Worm (Caenorhabditis elegans) whole organism, late embryonic: Measurements from ENCODE around the gene F21D9.1.

Experiments
- C38D4.7 ChIP-seq: fragments of 200-800 bp; sonication (Bioruptor generic); optimal IDR thresholded peaks from 2 replicates; lab custom pipeline; 2018; ENCODE audit warnings: mild to moderate bottlenecking, missing genetic modification characterization, moderate library complexity, missing compliant biosample characterization
- K02D7.2 ChIP-seq: sonication (generic microtip); optimal IDR thresholded peaks from 2 replicates; lab custom pipeline; 2017; ENCODE audit warnings: mild to moderate bottlenecking, missing genetic modification characterization, missing compliant biosample characterization
- ceh-18 ChIP-seq: sonication (generic microtip); optimal IDR thresholded peaks from 2 replicates; lab custom pipeline; 2016; ENCODE audit warnings: missing genetic modification characterization, missing compliant biosample characterization
- ceh-24 ChIP-seq: sonication (generic microtip); optimal IDR thresholded peaks from 2 replicates; lab custom pipeline; 2016; ENCODE audit warnings: mild to moderate bottlenecking, missing genetic modification characterization, missing compliant biosample characterization
- ceh-30 ChIP-seq: fragments of 150-350 bp; optimal IDR thresholded peaks from 2 replicates; lab custom pipeline; 2014; ENCODE audit warnings: missing biosample characterization, missing genetic modification characterization
- ceh-45 ChIP-seq: fragments of 200-800 bp; sonication (Bioruptor generic); IDR thresholded peaks from 2 replicates; pipeline ENCODE4 v1.3.6; 2022; ENCODE audit warnings: missing genetic modification reagents, missing genetic modification characterization, missing compliant biosample characterization
- ceh-9 ChIP-seq: sonication (generic microtip); optimal IDR thresholded peaks from 2 replicates; lab custom pipeline; 2016; ENCODE audit warnings: mild to moderate bottlenecking, missing genetic modification characterization, inconsistent platforms, missing compliant biosample characterization
- che-1 ChIP-seq: sonication (generic microtip); optimal IDR thresholded peaks from 2 replicates; lab custom pipeline; 2016; ENCODE audit warnings: mild to moderate bottlenecking, missing genetic modification characterization, missing compliant biosample characterization
- dve-1 ChIP-seq: sonication (generic microtip); optimal IDR thresholded peaks from 2 replicates; lab custom pipeline; 2017; ENCODE audit warnings: antibody characterized with exemption, mild to moderate bottlenecking, missing genetic modification characterization, missing compliant biosample characterization
- elt-2 ChIP-seq: sonication (generic microtip); optimal IDR thresholded peaks from 2 replicates; lab custom pipeline; 2016; ENCODE audit warnings: missing genetic modification reagents, missing genetic modification characterization, missing compliant biosample characterization
- elt-4 ChIP-seq: sonication (generic microtip); optimal IDR thresholded peaks from 2 replicates; lab custom pipeline; 2016; ENCODE audit warnings: missing genetic modification characterization, missing compliant biosample characterization
- ets-4 ChIP-seq: sonication (generic microtip); optimal IDR thresholded peaks from 2 replicates; lab custom pipeline; 2016; ENCODE audit warnings: missing genetic modification characterization, missing compliant biosample characterization
- eyg-1 ChIP-seq: sonication (generic microtip); optimal IDR thresholded peaks from 2 replicates; lab custom pipeline; 2016; ENCODE audit warnings: missing genotype, missing genetic modification characterization, missing compliant biosample characterization
- fkh-10 ChIP-seq: fragments of 150-350 bp; optimal IDR thresholded peaks from 2 replicates; lab custom pipeline; 2014; ENCODE audit warnings: missing biosample characterization, missing genetic modification reagents, missing genetic modification characterization
- fkh-6 ChIP-seq: sonication (generic microtip); optimal IDR thresholded peaks from 2 replicates; lab custom pipeline; 2016; ENCODE audit warnings: missing genetic modification characterization, missing compliant biosample characterization
- gmeb-2 ChIP-seq: sonication (generic microtip); optimal IDR thresholded peaks from 2 replicates; lab custom pipeline; 2016; ENCODE audit warnings: missing genetic modification characterization, inconsistent platforms, missing compliant biosample characterization
- hlh-13 ChIP-seq: fragments of 200-800 bp; sonication (Bioruptor generic); optimal IDR thresholded peaks from 2 replicates; lab custom pipeline; 2018; ENCODE audit warnings: mild to moderate bottlenecking, missing genetic modification characterization, missing compliant biosample characterization
- hlh-30 ChIP-seq: sonication (generic microtip); optimal IDR thresholded peaks from 2 replicates; lab custom pipeline; 2017; ENCODE audit warnings: antibody characterized with exemption, missing genetic modification characterization, missing compliant biosample characterization; ENCODE audit not compliant: insufficient read depth
- lin-11 ChIP-seq: fragments of 200-800 bp; sonication (Bioruptor generic); optimal IDR thresholded peaks from 2 replicates; lab custom pipeline; 2018; ENCODE audit warnings: mild to moderate bottlenecking, missing genetic modification characterization, missing compliant biosample characterization
- mec-3 ChIP-seq: sonication (generic microtip); optimal IDR thresholded peaks from 2 replicates; lab custom pipeline; 2016; ENCODE audit warnings: borderline replicate concordance, missing genetic modification characterization, missing compliant biosample characterization
- nhr-11 ChIP-seq: fragments of 150-350 bp; optimal IDR thresholded peaks from 2 replicates; lab custom pipeline; 2014; ENCODE audit warnings: missing biosample characterization, missing genetic modification characterization
- nhr-232 ChIP-seq: sonication (generic microtip); optimal IDR thresholded peaks from 2 replicates; lab custom pipeline; 2016; ENCODE audit warnings: missing genetic modification characterization, missing compliant biosample characterization
- npax-4 ChIP-seq: sonication (generic microtip); optimal IDR thresholded peaks from 2 replicates; lab custom pipeline; 2016; ENCODE audit warnings: missing genetic modification characterization, missing compliant biosample characterization
- odd-2 ChIP-seq: sonication (generic microtip); optimal IDR thresholded peaks from 2 replicates; lab custom pipeline; 2017; ENCODE audit warnings: antibody characterized with exemption, mild to moderate bottlenecking, missing genetic modification characterization, missing compliant biosample characterization
- pag-3 ChIP-seq: sonication (generic microtip); optimal IDR thresholded peaks from 2 replicates; lab custom pipeline; 2016; ENCODE audit warnings: missing compliant biosample characterization, missing genetic modification characterization, borderline replicate concordance
- pha-2 ChIP-seq: sonication (generic microtip); optimal IDR thresholded peaks from 2 replicates; lab custom pipeline; 2017; ENCODE audit warnings: mild to moderate bottlenecking, missing genetic modification characterization, missing compliant biosample characterization
- pros-1 ChIP-seq: fragments of 150-350 bp; optimal IDR thresholded peaks from 2 replicates; lab custom pipeline; 2014; ENCODE audit warnings: missing biosample characterization, missing genetic modification reagents, missing genetic modification characterization
- sox-2 ChIP-seq: fragments of 200-800 bp; sonication (Bioruptor generic); IDR thresholded peaks from 2 replicates; pipeline ENCODE4 v1.3.6; 2022; ENCODE audit warnings: missing genetic modification reagents, missing genetic modification characterization, missing compliant biosample characterization
- sox-4 ChIP-seq: sonication (generic microtip); optimal IDR thresholded peaks from 2 replicates; lab custom pipeline; 2017; ENCODE audit warnings: mild to moderate bottlenecking, missing genetic modification characterization, inconsistent platforms, missing compliant biosample characterization
- syd-9 ChIP-seq: sonication (generic microtip); optimal IDR thresholded peaks from 2 replicates; lab custom pipeline; 2016; ENCODE audit warnings: mild to moderate bottlenecking, missing genetic modification characterization, moderate library complexity, missing compliant biosample characterization
- tbx-2 ChIP-seq: sonication (generic microtip); optimal IDR thresholded peaks from 2 replicates; lab custom pipeline; 2016; ENCODE audit warnings: missing genetic modification characterization, missing compliant biosample characterization
- unc-55 ChIP-seq: sonication (generic microtip); optimal IDR thresholded peaks from 2 replicates; lab custom pipeline; 2017; ENCODE audit warnings: missing biosample characterization, missing genetic modification reagents, missing genetic modification characterization
- ztf-16 ChIP-seq: sonication (generic microtip); optimal IDR thresholded peaks from 2 replicates; lab custom pipeline; 2017; ENCODE audit warnings: missing genetic modification characterization, missing compliant biosample characterization

The F21D9.1 gene

ce11 chrV:19299262-19299661, 35.0 kb downstream of the F21D9.1 start, which contains the start of gene F55C9.14:
Gene F55C9.14 (plus strand): TSS chrV:19299562.
- TF ChIP-seq sox-2 (no peak), ztf-16 (tag; lab: Kevin White, UChicago) (no peak), gmeb-2 (tag; lab: Kevin White, UChicago) (no peak), mec-3 (tag; lab: Kevin White, UChicago) (no peak), pros-1 (tag; lab: Kevin White, UChicago) (no peak), ceh-45 (GFP tag; lab: Robert Waterston, UW) (no peak), ets-4 (tag; lab: Kevin White, UChicago) (no peak), che-1 (tag; lab: Kevin White, UChicago) (no peak), hlh-13 (GFP tag; lab: Kevin White, UChicago) (no peak), syd-9 (no peak), ceh-9 (tag; lab: Kevin White, UChicago) (no peak), elt-2 (tag; lab: Kevin White, UChicago) (no peak), ceh-30 (tag; lab: Kevin White, UChicago) (no peak)

ce11 chrV:19301934-19302333, 37.7 kb downstream of the F21D9.1 start, which contains the start of gene fbxb-62:
Gene fbxb-62 (minus strand): TSS chrV:19302034.
- TF ChIP-seq nhr-11 (tag; lab: Kevin White, UChicago): no peak
- TF ChIP-seq tbx-2 (tag; lab: Kevin White, UChicago): no peak
- TF ChIP-seq dve-1 (tag; lab: Kevin White, UChicago): no peak
- TF ChIP-seq eyg-1: no peak
- TF ChIP-seq pha-2: no peak
- TF ChIP-seq nhr-232: no peak
- no peak for TF ChIP-seq C38D4.7
- no peak for TF ChIP-seq sox-4 (tag; lab: Kevin White, UChicago)
- TF ChIP-seq sox-2: no peak

DNA sequence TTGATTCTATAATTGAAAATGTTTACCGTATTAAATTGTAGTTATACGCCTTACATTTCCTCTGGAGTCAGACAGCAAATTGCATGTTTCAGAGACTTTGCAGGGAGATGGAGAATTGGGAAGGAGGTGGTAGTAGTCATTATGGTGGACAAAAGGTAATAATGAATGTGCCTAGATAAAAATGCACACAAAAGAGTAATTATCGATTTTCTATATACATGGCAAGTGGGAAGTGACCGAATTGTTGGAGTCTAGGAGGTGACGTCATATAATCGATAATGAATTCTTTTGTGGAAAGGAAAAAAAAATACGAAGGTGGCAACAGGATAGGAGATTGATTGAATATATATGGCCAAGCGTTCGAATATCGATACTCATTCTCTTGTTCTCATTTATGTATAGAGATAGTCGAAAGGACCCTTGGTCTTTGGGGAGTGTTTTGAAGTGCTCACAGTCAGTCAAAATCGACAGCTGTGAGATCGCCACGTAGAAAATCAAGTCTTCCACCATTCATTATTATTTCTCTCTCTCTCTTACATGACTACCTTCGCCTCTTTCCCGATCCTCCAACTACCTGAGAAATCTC, 39.4 kb downstream of the F21D9.1 start, which contains the start of the genes fbxb-63 and fbxb-61:
Gene fbxb-63 (minus strand): TSS at position 142 of the 586 bp plus-strand sequence.
Gene fbxb-61 (plus strand): TSS at position 536 of the 586 bp plus-strand sequence.
- TF ChIP-seq pag-3 (tag; lab: Kevin White, UChicago): no peak

DNA sequence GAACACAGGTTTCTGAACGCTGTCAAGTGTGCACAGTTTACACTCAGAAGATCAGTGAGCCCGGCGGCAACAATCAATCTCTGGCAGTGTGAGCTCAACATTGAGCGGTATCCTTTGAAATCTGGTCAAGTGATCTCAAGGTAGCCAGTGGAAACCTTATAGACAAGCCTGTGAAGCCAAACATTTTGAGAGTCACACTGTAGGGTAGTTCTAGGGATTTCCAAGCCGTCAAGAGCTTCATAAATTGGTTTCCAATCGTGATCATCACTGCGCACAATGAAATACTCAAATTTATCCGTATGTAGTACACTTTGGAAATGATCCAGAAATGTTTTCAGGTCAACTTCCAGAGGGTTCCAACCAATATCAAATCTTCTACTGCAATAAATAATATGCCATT, 42.7 kb downstream of the F21D9.1 start, which contains the start of gene F55C9.15:
Gene F55C9.15 (minus strand): TSS at position 101 of the 400 bp plus-strand sequence.
- no peak for TF ChIP-seq hlh-30 (tag; lab: Kevin White, UChicago)
- TF ChIP-seq syd-9: no peak
- TF ChIP-seq elt-4 (tag; lab: Kevin White, UChicago): no peak
- no peak for TF ChIP-seq sox-2
- TF ChIP-seq odd-2 (tag; lab: Kevin White, UChicago): no peak
- no peak for TF ChIP-seq ceh-24 (tag; lab: Kevin White, UChicago)

DNA sequence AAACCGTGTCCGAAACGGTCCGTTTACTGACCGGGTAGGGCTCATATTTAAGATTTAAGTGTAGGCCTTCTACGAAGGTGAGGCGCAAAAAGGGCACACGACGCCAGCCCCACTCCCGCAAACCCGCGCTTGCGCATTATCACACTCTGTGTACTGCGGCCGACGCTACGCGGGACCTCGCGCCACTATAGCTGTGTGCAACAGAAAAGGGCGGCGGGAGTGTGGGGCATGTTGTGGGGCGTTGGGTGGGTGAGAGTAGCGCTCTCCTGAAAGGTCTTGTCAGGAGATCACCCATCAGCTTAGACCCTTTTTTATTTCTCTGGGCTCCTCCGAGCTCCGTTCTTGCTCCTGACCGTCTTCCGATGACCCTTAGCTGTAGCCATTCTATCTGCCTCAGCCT, 43.9 kb downstream of the F21D9.1 start:
- no peak for TF ChIP-seq ceh-18
- no peak for TF ChIP-seq sox-4 (tag; lab: Kevin White, UChicago)
- no peak for TF ChIP-seq fkh-6 (tag; lab: Kevin White, UChicago)
- TF ChIP-seq K02D7.2 (tag; lab: Kevin White, UChicago): no peak
- no peak for TF ChIP-seq unc-55 (GFP tag; lab: Kevin White, UChicago)
- no peak for TF ChIP-seq ceh-30 (tag; lab: Kevin White, UChicago)
- no peak for TF ChIP-seq lin-11 (tag; lab: Kevin White, UChicago)
- no peak for TF ChIP-seq npax-4 (tag; lab: Kevin White, UChicago)
- TF ChIP-seq fkh-10 (GFP tag; lab: Kevin White, UChicago): no peak
